Worm (Caenorhabditis elegans): Measurements from ENCODE around the gene sdz-10.

DNA sequence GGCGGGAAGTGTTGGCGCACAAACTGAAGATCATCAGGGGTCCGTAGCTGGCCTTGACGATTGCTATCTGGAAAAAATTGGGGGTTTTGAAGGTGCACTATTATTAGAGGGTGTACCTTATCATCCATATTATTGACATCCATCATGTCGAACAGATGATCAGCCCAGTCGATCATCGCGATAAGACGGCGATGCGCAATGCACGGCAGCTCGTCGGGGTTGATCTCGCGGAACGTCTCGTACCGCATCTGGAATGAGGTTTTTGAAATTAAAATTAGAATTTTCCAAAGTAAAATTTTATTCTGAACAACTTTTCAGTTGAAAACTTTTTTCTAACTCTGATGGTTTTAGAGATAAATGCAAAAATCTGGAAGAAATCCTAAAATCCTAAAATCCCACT is 25.9 kb upstream of the sdz-10 start:
- TF ChIP-seq eyg-1 (tag; optimal IDR thresholded peaks at IDR 0.05) (no peak), fkh-10 (GFP tag; optimal IDR thresholded peaks at IDR 0.05) (no peak), pha-4 (tag; optimal IDR thresholded peaks at IDR 0.05) (no peak), hlh-15 (tag; optimal IDR thresholded peaks at IDR 0.05) (no peak), gmeb-2 (tag; optimal IDR thresholded peaks at IDR 0.05) (no peak), ama-1 (optimal IDR thresholded peaks at IDR 0.05) (no peak), elt-2 (tag; optimal IDR thresholded peaks at IDR 0.05) (no peak), sdc-2 (tag; optimal IDR thresholded peaks at IDR 0.05) (no peak), tbx-2 (tag; optimal IDR thresholded peaks at IDR 0.05) (no peak), nhr-11 (tag; optimal IDR thresholded peaks at IDR 0.05) (no peak), ets-4 (tag; optimal IDR thresholded peaks at IDR 0.05) (no peak), pqm-1 (tag; optimal IDR thresholded peaks at IDR 0.05) (no peak), ceh-19 (GFP tag; optimal IDR thresholded peaks at IDR 0.05) (no peak)

Data from whole organism, late embryonic.